Worm (Caenorhabditis elegans) whole organism, late embryonic: ENCODE results near the gene R13H4.7.
A peak's percentile ranks its signal among the peaks of the same experiment; 100 is the strongest.

Source experiments
- F13H6.1 ChIP-seq: sonication (generic microtip); optimal IDR thresholded peaks from 2 replicates; lab custom pipeline; 2016; ENCODE audit warnings: missing genetic modification characterization, missing compliant biosample characterization
- K02D7.2 ChIP-seq: sonication (generic microtip); optimal IDR thresholded peaks from 2 replicates; lab custom pipeline; 2017; ENCODE audit warnings: mild to moderate bottlenecking, missing genetic modification characterization, missing compliant biosample characterization
- K09A11.1 ChIP-seq: sonication (generic microtip); optimal IDR thresholded peaks from 2 replicates; lab custom pipeline; 2017; ENCODE audit warnings: antibody characterized with exemption, mild to moderate bottlenecking, missing genetic modification characterization, missing compliant biosample characterization; ENCODE audit not compliant: insufficient read depth
- T23F11.4 ChIP-seq: fragments of 200-800 bp; sonication (Bioruptor generic); optimal IDR thresholded peaks from 2 replicates; lab custom pipeline; 2018; ENCODE audit warnings: mild to moderate bottlenecking, missing genetic modification characterization, missing compliant biosample characterization
- ahr-1 ChIP-seq: sonication (generic microtip); optimal IDR thresholded peaks from 2 replicates; lab custom pipeline; 2016; ENCODE audit warnings: missing genetic modification characterization, missing compliant biosample characterization
- ceh-22 ChIP-seq: sonication (generic microtip); optimal IDR thresholded peaks from 2 replicates; lab custom pipeline; 2017; ENCODE audit warnings: missing biosample characterization, missing genetic modification characterization
- ceh-24 ChIP-seq: sonication (generic microtip); optimal IDR thresholded peaks from 2 replicates; lab custom pipeline; 2016; ENCODE audit warnings: mild to moderate bottlenecking, missing genetic modification characterization, missing compliant biosample characterization
- ceh-30 ChIP-seq: fragments of 150-350 bp; optimal IDR thresholded peaks from 2 replicates; lab custom pipeline; 2014; ENCODE audit warnings: missing biosample characterization, missing genetic modification characterization
- ceh-31 ChIP-seq: sonication (generic microtip); optimal IDR thresholded peaks from 2 replicates; lab custom pipeline; 2016; ENCODE audit warnings: missing genetic modification characterization, missing compliant biosample characterization
- ceh-45 ChIP-seq: fragments of 200-800 bp; sonication (Bioruptor generic); IDR thresholded peaks from 2 replicates; pipeline ENCODE4 v1.3.6; 2022; ENCODE audit warnings: missing genetic modification reagents, missing genetic modification characterization, missing compliant biosample characterization
- ceh-48 ChIP-seq: sonication (generic microtip); optimal IDR thresholded peaks from 2 replicates; lab custom pipeline; 2016; ENCODE audit warnings: missing genetic modification characterization, inconsistent platforms, missing compliant biosample characterization
- ceh-6 ChIP-seq: fragments of 200-800 bp; sonication (Bioruptor generic); optimal IDR thresholded peaks from 2 replicates; lab custom pipeline; 2018; ENCODE audit warnings: mild to moderate bottlenecking, missing genetic modification characterization, missing compliant biosample characterization
- ceh-9 ChIP-seq: sonication (generic microtip); optimal IDR thresholded peaks from 2 replicates; lab custom pipeline; 2016; ENCODE audit warnings: mild to moderate bottlenecking, missing genetic modification characterization, inconsistent platforms, missing compliant biosample characterization
- dmd-4 ChIP-seq: sonication (generic microtip); optimal IDR thresholded peaks from 2 replicates; lab custom pipeline; 2016; ENCODE audit warnings: borderline replicate concordance, missing genetic modification characterization, missing compliant biosample characterization
- fax-1 ChIP-seq: sonication (generic microtip); optimal IDR thresholded peaks from 2 replicates; lab custom pipeline; 2016; ENCODE audit warnings: missing genotype, missing genetic modification characterization, missing compliant biosample characterization
- fkh-6 ChIP-seq: sonication (generic microtip); optimal IDR thresholded peaks from 2 replicates; lab custom pipeline; 2016; ENCODE audit warnings: missing genetic modification characterization, missing compliant biosample characterization
- gmeb-2 ChIP-seq: sonication (generic microtip); optimal IDR thresholded peaks from 2 replicates; lab custom pipeline; 2016; ENCODE audit warnings: missing genetic modification characterization, inconsistent platforms, missing compliant biosample characterization
- hlh-13 ChIP-seq: fragments of 200-800 bp; sonication (Bioruptor generic); optimal IDR thresholded peaks from 2 replicates; lab custom pipeline; 2018; ENCODE audit warnings: mild to moderate bottlenecking, missing genetic modification characterization, missing compliant biosample characterization
- hlh-30 ChIP-seq: sonication (generic microtip); optimal IDR thresholded peaks from 2 replicates; lab custom pipeline; 2017; ENCODE audit warnings: antibody characterized with exemption, missing genetic modification characterization, missing compliant biosample characterization; ENCODE audit not compliant: insufficient read depth
- hlh-6 ChIP-seq: sonication (generic microtip); optimal IDR thresholded peaks from 2 replicates; lab custom pipeline; 2016; ENCODE audit warnings: missing genotype, missing genetic modification characterization, missing compliant biosample characterization
- lim-6 ChIP-seq: sonication (generic microtip); optimal IDR thresholded peaks from 2 replicates; lab custom pipeline; 2016; ENCODE audit warnings: missing genetic modification characterization, missing compliant biosample characterization
- lin-11 ChIP-seq: fragments of 200-800 bp; sonication (Bioruptor generic); optimal IDR thresholded peaks from 2 replicates; lab custom pipeline; 2018; ENCODE audit warnings: mild to moderate bottlenecking, missing genetic modification characterization, missing compliant biosample characterization
- madf-2 ChIP-seq: sonication (generic microtip); optimal IDR thresholded peaks from 2 replicates; lab custom pipeline; 2017; ENCODE audit warnings: missing genetic modification characterization, missing compliant biosample characterization
- nfya-1 ChIP-seq: sonication (generic microtip); optimal IDR thresholded peaks from 2 replicates; lab custom pipeline; 2017; ENCODE audit warnings: missing genetic modification characterization, mild to moderate bottlenecking, missing compliant biosample characterization, antibody characterized with exemption, moderate library complexity
- nhr-232 ChIP-seq: sonication (generic microtip); optimal IDR thresholded peaks from 2 replicates; lab custom pipeline; 2016; ENCODE audit warnings: missing genetic modification characterization, missing compliant biosample characterization
- npax-4 ChIP-seq: sonication (generic microtip); optimal IDR thresholded peaks from 2 replicates; lab custom pipeline; 2016; ENCODE audit warnings: missing genetic modification characterization, missing compliant biosample characterization
- odd-2 ChIP-seq: sonication (generic microtip); optimal IDR thresholded peaks from 2 replicates; lab custom pipeline; 2017; ENCODE audit warnings: antibody characterized with exemption, mild to moderate bottlenecking, missing genetic modification characterization, missing compliant biosample characterization
- pax-1 ChIP-seq: fragments of 150-350 bp; optimal IDR thresholded peaks from 2 replicates; lab custom pipeline; 2014; ENCODE audit warnings: missing biosample characterization, missing genetic modification characterization
- pqm-1 ChIP-seq: sonication (generic microtip); optimal IDR thresholded peaks from 2 replicates; lab custom pipeline; 2016; ENCODE audit warnings: missing genetic modification characterization, missing compliant biosample characterization
- pros-1 ChIP-seq: fragments of 150-350 bp; optimal IDR thresholded peaks from 2 replicates; lab custom pipeline; 2014; ENCODE audit warnings: missing biosample characterization, missing genetic modification reagents, missing genetic modification characterization
- sdc-2 ChIP-seq: sonication (generic microtip); optimal IDR thresholded peaks from 2 replicates; lab custom pipeline; 2016; ENCODE audit warnings: missing genotype, missing genetic modification characterization, missing compliant biosample characterization
- sox-2 ChIP-seq: fragments of 200-800 bp; sonication (Bioruptor generic); IDR thresholded peaks from 2 replicates; pipeline ENCODE4 v1.3.6; 2022; ENCODE audit warnings: missing genetic modification reagents, missing genetic modification characterization, missing compliant biosample characterization
- sox-4 ChIP-seq: sonication (generic microtip); optimal IDR thresholded peaks from 2 replicates; lab custom pipeline; 2017; ENCODE audit warnings: mild to moderate bottlenecking, missing genetic modification characterization, inconsistent platforms, missing compliant biosample characterization
- syd-9 ChIP-seq: sonication (generic microtip); optimal IDR thresholded peaks from 2 replicates; lab custom pipeline; 2016; ENCODE audit warnings: mild to moderate bottlenecking, missing genetic modification characterization, moderate library complexity, missing compliant biosample characterization
- tbx-2 ChIP-seq: sonication (generic microtip); optimal IDR thresholded peaks from 2 replicates; lab custom pipeline; 2016; ENCODE audit warnings: missing genetic modification characterization, missing compliant biosample characterization
- ttx-3 ChIP-seq: sonication (generic microtip); optimal IDR thresholded peaks from 2 replicates; lab custom pipeline; 2016; ENCODE audit warnings: missing genetic modification reagents, missing genetic modification characterization, missing compliant biosample characterization
- unc-3 ChIP-seq, 2 experiments: fragments of 200-800 bp in 1 of 2; sonication (Bioruptor generic) in 1 of 2; sonication (generic microtip) in 1 of 2; conservative IDR thresholded peaks in 1 of 2; optimal IDR thresholded peaks in 1 of 2; 2 replicates each; pipeline versions ENCODE4 v1.3.6 to Lab custom; 2016 to 2022; ENCODE audit warnings: missing compliant biosample characterization in 2 of 2, missing genetic modification characterization in 2 of 2, missing genetic modification reagents in 1 of 2
- unc-55 ChIP-seq: sonication (generic microtip); optimal IDR thresholded peaks from 2 replicates; lab custom pipeline; 2017; ENCODE audit warnings: missing biosample characterization, missing genetic modification reagents, missing genetic modification characterization

Gene R13H4.7

ce11 chrV:11896322-11896898 is 28.4 kb upstream of the R13H4.7 start:
- peak; percentile 6 for TF ChIP-seq ceh-31
- TF ChIP-seq tbx-2 (tag; lab: Kevin White, UChicago), result peak; percentile 39
- TF ChIP-seq ceh-24 (tag; lab: Kevin White, UChicago), result no peak
- no peak for TF ChIP-seq fkh-6

DNA sequence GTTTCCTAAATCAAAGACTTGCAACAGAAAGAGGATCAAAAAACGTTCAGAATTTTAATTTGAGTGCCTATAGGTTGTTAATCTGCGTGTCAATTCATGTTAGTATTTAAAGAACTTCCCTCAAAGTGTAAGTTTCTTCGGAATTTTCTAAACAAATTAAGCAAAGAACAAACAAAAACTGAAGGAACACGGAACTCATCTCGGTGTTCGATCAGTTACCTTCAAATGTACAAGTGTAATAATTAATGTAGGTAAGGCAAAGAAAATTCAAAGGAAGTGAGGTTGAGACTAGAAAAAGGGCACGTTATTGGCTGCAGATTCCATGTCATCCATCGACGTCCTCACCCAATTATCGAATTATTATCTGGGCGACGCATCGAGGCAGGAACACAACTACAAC is 25.9 kb upstream of the R13H4.7 start, which contains the start of gene K12G11.6:
Gene K12G11.6, plus strand, starts transcription at position 357 of the 400 bp plus-strand sequence.
- no peak for TF ChIP-seq lin-11
- TF ChIP-seq K09A11.1 (tag; lab: Kevin White, UChicago), result no peak
- no peak for TF ChIP-seq ceh-45
- no peak for TF ChIP-seq hlh-6 (tag; lab: Kevin White, UChicago)

DNA sequence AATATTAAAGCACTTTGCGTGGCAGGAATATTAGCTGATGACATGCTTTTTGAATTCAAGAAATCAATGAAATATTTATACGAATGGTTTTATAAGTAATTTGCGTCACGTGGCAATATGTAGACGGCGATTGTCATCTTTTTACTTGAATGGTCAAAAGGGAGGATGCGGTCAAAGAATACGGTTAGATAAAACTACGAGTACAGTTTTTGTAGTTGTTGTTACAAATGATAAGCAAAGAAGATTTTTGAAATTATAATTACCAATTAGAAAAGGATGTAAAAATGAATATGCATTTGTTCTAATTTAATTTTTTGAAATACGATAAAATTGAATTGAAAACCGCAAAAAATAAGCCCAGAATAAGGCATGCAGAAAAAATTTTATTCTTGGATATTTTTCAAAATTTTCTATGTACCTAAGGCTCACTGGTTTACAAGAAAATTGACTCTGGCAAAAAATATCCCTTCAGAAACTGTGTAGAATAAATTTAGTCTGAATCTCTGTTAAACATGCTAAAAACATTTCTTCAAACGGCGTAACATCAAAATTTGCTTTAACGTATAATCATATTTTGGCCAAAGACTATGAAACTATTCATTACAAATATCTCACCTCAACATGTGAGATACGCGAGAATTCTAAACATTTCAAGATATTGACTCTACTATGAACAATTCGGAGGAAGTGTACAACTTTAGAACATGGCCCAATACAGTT is 23.3 kb upstream of the R13H4.7 start, which contains the start of the genes sodh-2 and srx-76:
Gene sodh-2, minus strand, starts transcription at position 101 of the 720 bp plus-strand sequence.
Gene srx-76, plus strand, starts transcription at position 670 of the 720 bp plus-strand sequence.
- TF ChIP-seq ceh-6 (no peak), npax-4 (tag; lab: Kevin White, UChicago) (no peak), ceh-22 (no peak), sdc-2 (tag; lab: Kevin White, UChicago) (no peak), unc-3 (GFP tag; conservative IDR thresholded peaks at IDR 0.05; lab: Robert Waterston, UW) (no peak), unc-3 (tag; optimal IDR thresholded peaks at IDR 0.05; lab: Kevin White, UChicago) (no peak), ceh-30 (tag; lab: Kevin White, UChicago) (no peak), lim-6 (tag; lab: Kevin White, UChicago) (no peak), lin-11 (no peak), ttx-3 (no peak), unc-55 (GFP tag; lab: Kevin White, UChicago) (no peak)
- TF ChIP-seq, all 69 proteins: peak for 0

- TF ChIP-seq lim-6 (tag; lab: Kevin White, UChicago) (no peak), pros-1 (no peak), madf-2 (tag; lab: Kevin White, UChicago) (no peak), hlh-30 (tag; lab: Kevin White, UChicago) (no peak), nhr-232 (tag; lab: Kevin White, UChicago) (no peak), pax-1 (tag; lab: Kevin White, UChicago) (no peak), ceh-45 (no peak), ceh-6 (no peak), dmd-4 (no peak), sox-4 (no peak), gmeb-2 (tag; lab: Kevin White, UChicago) (no peak), ceh-48 (no peak), npax-4 (tag; lab: Kevin White, UChicago) (no peak), fkh-6 (no peak)
These were observed 21.3 kb upstream of the R13H4.7 start for ce11 chrV:11889115-11889935.

DNA sequence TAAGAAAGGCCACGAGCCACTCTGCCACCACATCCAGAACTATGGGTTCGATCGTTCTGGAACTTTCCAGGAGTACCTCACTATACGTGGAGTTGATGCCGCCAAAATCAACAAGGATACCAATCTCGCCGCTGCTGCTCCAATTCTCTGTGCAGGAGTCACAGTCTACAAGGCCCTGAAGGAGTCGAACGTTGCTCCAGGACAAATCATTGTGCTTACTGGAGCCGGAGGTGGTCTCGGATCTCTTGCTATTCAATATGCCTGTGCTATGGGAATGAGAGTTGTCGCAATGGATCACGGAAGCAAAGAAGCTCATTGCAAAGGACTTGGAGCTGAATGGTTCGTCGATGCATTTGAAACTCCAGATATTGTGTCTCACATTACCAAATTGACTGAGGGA is 20.6 kb upstream of the R13H4.7 start:
- no peak for TF ChIP-seq unc-3 (GFP tag; conservative IDR thresholded peaks at IDR 0.05; lab: Robert Waterston, UW)
- no peak for TF ChIP-seq unc-3 (tag; optimal IDR thresholded peaks at IDR 0.05; lab: Kevin White, UChicago)
- TF ChIP-seq ahr-1, result no peak
- TF ChIP-seq dmd-4, result no peak
- TF ChIP-seq ceh-9 (tag; lab: Kevin White, UChicago), result no peak
- TF ChIP-seq ceh-45, result no peak
- TF ChIP-seq K02D7.2, result no peak
- no peak for TF ChIP-seq ceh-6
- no peak for TF ChIP-seq sox-2 (GFP tag; lab: Robert Waterston, UW)
- TF ChIP-seq syd-9 (tag; lab: Kevin White, UChicago), result no peak
- TF ChIP-seq hlh-30 (tag; lab: Kevin White, UChicago), result no peak
- no peak for TF ChIP-seq hlh-13
- no peak for TF ChIP-seq nhr-232 (tag; lab: Kevin White, UChicago)
- TF ChIP-seq pqm-1, result no peak
- TF ChIP-seq F13H6.1 (tag; lab: Kevin White, UChicago), result no peak
- TF ChIP-seq T23F11.4 (GFP tag; lab: Kevin White, UChicago), result no peak
- TF ChIP-seq odd-2, result no peak
- no peak for TF ChIP-seq unc-55 (GFP tag; lab: Kevin White, UChicago)
- no peak for TF ChIP-seq nfya-1 (tag; lab: Kevin White, UChicago)
- TF ChIP-seq fax-1 (tag; lab: Kevin White, UChicago), result no peak
- TF ChIP-seq pax-1 (tag; lab: Kevin White, UChicago), result no peak
- TF ChIP-seq, all 69 proteins: peak for 0
